Fruit fly (Drosophila melanogaster) whole organism, embryonic: Measurements from ENCODE around the gene Bx.
A peak's percentile ranks its signal among the peaks of the same experiment; 100 is the strongest.

Experiments used
- B-H2 ChIP-seq: fragments of 200-800 bp; sonication (Bioruptor generic); optimal IDR thresholded peaks from 2 replicates; lab custom pipeline; 2018; ENCODE audit warnings: missing biosample characterization, mild to moderate bottlenecking, missing genetic modification characterization
- C15 ChIP-seq: fragments of 200-800 bp; sonication (Bioruptor generic); IDR thresholded peaks from 3 replicates; pipeline ENCODE4 v1.3.6; 2022; ENCODE audit warnings: missing biosample characterization, missing genetic modification characterization
- CG11398 ChIP-seq: fragments of 200-800 bp; sonication (Bioruptor generic); optimal IDR thresholded peaks from 2 replicates; lab custom pipeline; 2016; ENCODE audit warnings: missing biosample characterization, missing genetic modification characterization
- CG12299 ChIP-seq: fragments of 200-800 bp; sonication (Bioruptor generic); optimal IDR thresholded peaks from 2 replicates; lab custom pipeline; 2018; ENCODE audit warnings: missing biosample characterization, mild to moderate bottlenecking, missing genetic modification characterization
- CG14441 ChIP-seq: fragments of 200-800 bp; sonication (Bioruptor generic); IDR thresholded peaks from 2 replicates; pipeline ENCODE4 v1.3.6; 2022; ENCODE audit warnings: missing biosample characterization, missing genetic modification characterization
- CG15269 ChIP-seq: fragments of 200-800 bp; sonication (Bioruptor generic); optimal IDR thresholded peaks from 2 replicates; lab custom pipeline; 2018; ENCODE audit warnings: missing biosample characterization, mild to moderate bottlenecking, missing genetic modification characterization, moderate library complexity
- CG16815 ChIP-seq: fragments of 200-800 bp; sonication (Bioruptor generic); optimal IDR thresholded peaks from 3 replicates; lab custom pipeline; 2017; ENCODE audit warnings: missing biosample characterization, mild to moderate bottlenecking, missing genetic modification characterization
- CG16863 ChIP-seq: fragments of 200-800 bp; sonication (Bioruptor generic); optimal IDR thresholded peaks from 3 replicates; lab custom pipeline; 2016; ENCODE audit warnings: missing biosample characterization, missing genetic modification characterization
- CG18619 ChIP-seq: fragments of 200-800 bp; sonication (Bioruptor generic); optimal IDR thresholded peaks from 3 replicates; lab custom pipeline; 2017; ENCODE audit warnings: missing biosample characterization, mild to moderate bottlenecking, missing genetic modification characterization
- CG2889 ChIP-seq: fragments of 200-800 bp; sonication (Bioruptor generic); IDR thresholded peaks from 3 replicates; pipeline ENCODE4 v1.3.6; 2022; ENCODE audit warnings: missing biosample characterization, missing genetic modification characterization
- CG3407 ChIP-seq: fragments of 200-800 bp; sonication (Bioruptor generic); optimal IDR thresholded peaks from 2 replicates; lab custom pipeline; 2018; ENCODE audit warnings: missing biosample characterization, mild to moderate bottlenecking, missing genetic modification characterization
- CG4424 ChIP-seq: fragments of 200-800 bp; sonication (Bioruptor generic); optimal IDR thresholded peaks from 3 replicates; lab custom pipeline; 2016; ENCODE audit warnings: missing biosample characterization, missing genetic modification characterization
- CG4707 ChIP-seq: fragments of 200-800 bp; sonication (Bioruptor generic); optimal IDR thresholded peaks from 2 replicates; lab custom pipeline; 2018; ENCODE audit warnings: missing biosample characterization, mild to moderate bottlenecking, missing genetic modification characterization, moderate library complexity
- CG6254 ChIP-seq: fragments of 200-800 bp; sonication (Bioruptor generic); optimal IDR thresholded peaks from 3 replicates; lab custom pipeline; 2017; ENCODE audit warnings: mild to moderate bottlenecking, missing biosample characterization, missing genetic modification reagents, missing genetic modification characterization
- CG6272 ChIP-seq: fragments of 200-800 bp; sonication (Bioruptor generic); IDR thresholded peaks from 2 replicates; pipeline ENCODE4 v1.3.6; 2022; ENCODE audit warnings: missing biosample characterization, missing genetic modification characterization
- CG6654 ChIP-seq: fragments of 200-800 bp; sonication (Bioruptor generic); optimal IDR thresholded peaks from 2 replicates; lab custom pipeline; 2017; ENCODE audit warnings: missing biosample characterization, mild to moderate bottlenecking, missing genetic modification characterization
- CG7745 ChIP-seq: fragments of 200-800 bp; sonication (Bioruptor generic); optimal IDR thresholded peaks from 2 replicates; lab custom pipeline; 2018; ENCODE audit warnings: missing biosample characterization, mild to moderate bottlenecking, missing genetic modification characterization, moderate library complexity
- CG7928 ChIP-seq: fragments of 200-800 bp; sonication (Bioruptor generic); optimal IDR thresholded peaks from 2 replicates; lab custom pipeline; 2017; ENCODE audit warnings: missing biosample characterization, mild to moderate bottlenecking, missing genetic modification characterization
- CG8089 ChIP-seq: fragments of 200-800 bp; sonication (Bioruptor generic); optimal IDR thresholded peaks from 3 replicates; lab custom pipeline; 2016; ENCODE audit warnings: missing biosample characterization, missing genetic modification characterization
- Camta ChIP-seq: fragments of 200-800 bp; sonication (Bioruptor generic); optimal IDR thresholded peaks from 2 replicates; lab custom pipeline; 2016; ENCODE audit warnings: missing biosample characterization, missing genetic modification characterization
- E2f2 ChIP-seq: fragments of 200-800 bp; sonication (Bioruptor generic); IDR thresholded peaks from 2 replicates; pipeline ENCODE4 v1.3.6; 2022; ENCODE audit warnings: missing biosample characterization, missing genetic modification characterization
- Ets65A ChIP-seq: fragments of 200-800 bp; sonication (Bioruptor generic); peaks from one replicate; lab custom pipeline; 2016; ENCODE audit warnings: missing biosample characterization, missing genetic modification characterization
- GATAe ChIP-seq: fragments of 200-800 bp; sonication (Bioruptor generic); conservative IDR thresholded peaks from 2 replicates; pipeline ENCODE4 v1.3.6; 2022; ENCODE audit warnings: missing biosample characterization, missing genetic modification characterization
- Gsc ChIP-seq: fragments of 200-800 bp; sonication (Bioruptor generic); IDR thresholded peaks from 2 replicates; pipeline ENCODE4 v1.3.6; 2022; ENCODE audit warnings: missing biosample characterization, missing genetic modification characterization
- HLH4C ChIP-seq: fragments of 200-800 bp; sonication (Bioruptor generic); IDR thresholded peaks from 3 replicates; pipeline ENCODE4 v1.3.6; 2022; ENCODE audit warnings: missing biosample characterization, missing genetic modification characterization; ENCODE audit not compliant: partially characterized antibody
- HLH54F ChIP-seq: fragments of 200-800 bp; sonication (Bioruptor generic); optimal IDR thresholded peaks from 3 replicates; lab custom pipeline; 2016; ENCODE audit warnings: missing biosample characterization, missing genetic modification characterization
- Hey ChIP-seq: fragments of 200-800 bp; sonication (Bioruptor generic); optimal IDR thresholded peaks from 3 replicates; lab custom pipeline; 2018; ENCODE audit warnings: missing biosample characterization, mild to moderate bottlenecking, missing genetic modification characterization
- Kr ChIP-seq: fragments of 200-800 bp; sonication (Bioruptor generic); optimal IDR thresholded peaks from 2 replicates; lab custom pipeline; 2017; ENCODE audit warnings: missing biosample characterization, mild to moderate bottlenecking, missing genetic modification characterization
- Myb ChIP-seq: fragments of 200-800 bp; sonication (Bioruptor generic); optimal IDR thresholded peaks from 2 replicates; lab custom pipeline; 2016; ENCODE audit warnings: missing biosample characterization, missing genetic modification characterization
- NC2α ChIP-seq: fragments of 200-800 bp; sonication (Bioruptor generic); optimal IDR thresholded peaks from 2 replicates; lab custom pipeline; 2016; ENCODE audit warnings: missing biosample characterization, missing genetic modification characterization
- Ssrp ChIP-seq: fragments of 200-800 bp; sonication (Bioruptor generic); optimal IDR thresholded peaks from 2 replicates; lab custom pipeline; 2018; ENCODE audit warnings: missing biosample characterization, mild to moderate bottlenecking, missing genetic modification characterization, moderate library complexity
- aop ChIP-seq: fragments of 200-800 bp; sonication (Bioruptor generic); IDR thresholded peaks from 2 replicates; pipeline ENCODE4 v1.3.6; 2022; ENCODE audit warnings: missing biosample characterization, missing genetic modification characterization
- ara ChIP-seq: fragments of 200-800 bp; sonication (Bioruptor generic); IDR thresholded peaks from 2 replicates; pipeline ENCODE4 v1.3.6; 2022; ENCODE audit warnings: missing biosample characterization, missing genetic modification characterization
- caup ChIP-seq: fragments of 200-800 bp; sonication (Bioruptor generic); optimal IDR thresholded peaks from 3 replicates; lab custom pipeline; 2017; ENCODE audit warnings: missing biosample characterization, mild to moderate bottlenecking, missing genetic modification characterization, moderate library complexity; ENCODE audit not compliant: severe bottlenecking
- chinmo ChIP-seq: fragments of 200-800 bp; sonication (Bioruptor generic); IDR thresholded peaks from 4 replicates; pipeline ENCODE4 v1.3.6; 2022; ENCODE audit warnings: missing biosample characterization, missing genetic modification characterization; ENCODE audit not compliant: partially characterized antibody
- chm ChIP-seq: fragments of 200-800 bp; sonication (Bioruptor generic); IDR thresholded peaks from 2 replicates; pipeline ENCODE4 v1.3.6; 2022; ENCODE audit warnings: missing biosample characterization, missing genetic modification characterization
- dan ChIP-seq: fragments of 200-800 bp; sonication (Bioruptor generic); IDR thresholded peaks from 2 replicates; pipeline ENCODE4 v1.3.6; 2022; ENCODE audit warnings: missing biosample characterization, missing genetic modification characterization
- dysf ChIP-seq: fragments of 200-800 bp; sonication (Bioruptor generic); IDR thresholded peaks from 3 replicates; pipeline ENCODE4 v1.3.6; 2022; ENCODE audit warnings: missing biosample characterization, missing genetic modification characterization
- eyg ChIP-seq: fragments of 200-800 bp; sonication (Bioruptor generic); optimal IDR thresholded peaks from 3 replicates; lab custom pipeline; 2016; ENCODE audit warnings: missing biosample characterization, missing genetic modification characterization
- fd96Cb ChIP-seq: fragments of 200-800 bp; sonication (Bioruptor generic); optimal IDR thresholded peaks from 2 replicates; lab custom pipeline; 2018; ENCODE audit warnings: missing biosample characterization, mild to moderate bottlenecking, missing genetic modification characterization, moderate library complexity
- ftz-f1 ChIP-seq: fragments of 200-800 bp; sonication (Bioruptor generic); optimal IDR thresholded peaks from 2 replicates; lab custom pipeline; 2016; ENCODE audit warnings: missing biosample characterization, missing genetic modification characterization
- h ChIP-seq: fragments of >200 bp; optimal IDR thresholded peaks from 2 replicates; lab custom pipeline; 2017
- jing ChIP-seq: fragments of 200-800 bp; sonication (Bioruptor generic); optimal IDR thresholded peaks from 2 replicates; lab custom pipeline; 2018; ENCODE audit warnings: missing biosample characterization, mild to moderate bottlenecking, missing genetic modification characterization
- ken ChIP-seq: fragments of 200-800 bp; sonication (Bioruptor generic); IDR thresholded peaks from 3 replicates; pipeline ENCODE4 v1.3.6; 2022; ENCODE audit warnings: missing biosample characterization, missing genetic modification characterization
- org-1 ChIP-seq: fragments of 200-800 bp; sonication (Bioruptor generic); optimal IDR thresholded peaks from 2 replicates; lab custom pipeline; 2017; ENCODE audit warnings: missing biosample characterization, missing genetic modification characterization
- pros ChIP-seq: fragments of 200-800 bp; sonication (Bioruptor generic); optimal IDR thresholded peaks from 3 replicates; lab custom pipeline; 2019; ENCODE audit warnings: missing biosample characterization, mild to moderate bottlenecking, missing genetic modification characterization, moderate library complexity
- pzg ChIP-seq: fragments of 200-800 bp; sonication (Bioruptor generic); optimal IDR thresholded peaks from 3 replicates; lab custom pipeline; 2018; ENCODE audit warnings: missing biosample characterization, mild to moderate bottlenecking, missing genetic modification characterization, moderate library complexity
- slbo ChIP-seq: fragments of 200-800 bp; sonication (Bioruptor generic); IDR thresholded peaks from 2 replicates; pipeline ENCODE4 v1.3.6; 2022; ENCODE audit warnings: missing biosample characterization, missing genetic modification characterization
- sr ChIP-seq: fragments of 200-800 bp; sonication (Bioruptor generic); IDR thresholded peaks from 3 replicates; pipeline ENCODE4 v1.3.6; 2022; ENCODE audit warnings: missing biosample characterization, missing genetic modification characterization
- tgo ChIP-seq: fragments of 200-800 bp; sonication (Bioruptor generic); IDR thresholded peaks from 3 replicates; pipeline ENCODE4 v1.3.6; 2022; ENCODE audit warnings: missing biosample characterization, missing genetic modification characterization
- unpg ChIP-seq: fragments of 200-800 bp; sonication (Bioruptor generic); optimal IDR thresholded peaks from 3 replicates; lab custom pipeline; 2018; ENCODE audit warnings: missing biosample characterization, mild to moderate bottlenecking, missing genetic modification characterization, moderate library complexity
- vnd ChIP-seq: fragments of 200-800 bp; sonication (Bioruptor generic); IDR thresholded peaks from 3 replicates; pipeline ENCODE4 v1.3.6; 2022; ENCODE audit warnings: missing biosample characterization, missing genetic modification characterization; ENCODE audit not compliant: partially characterized antibody

Gene Bx

DNA sequence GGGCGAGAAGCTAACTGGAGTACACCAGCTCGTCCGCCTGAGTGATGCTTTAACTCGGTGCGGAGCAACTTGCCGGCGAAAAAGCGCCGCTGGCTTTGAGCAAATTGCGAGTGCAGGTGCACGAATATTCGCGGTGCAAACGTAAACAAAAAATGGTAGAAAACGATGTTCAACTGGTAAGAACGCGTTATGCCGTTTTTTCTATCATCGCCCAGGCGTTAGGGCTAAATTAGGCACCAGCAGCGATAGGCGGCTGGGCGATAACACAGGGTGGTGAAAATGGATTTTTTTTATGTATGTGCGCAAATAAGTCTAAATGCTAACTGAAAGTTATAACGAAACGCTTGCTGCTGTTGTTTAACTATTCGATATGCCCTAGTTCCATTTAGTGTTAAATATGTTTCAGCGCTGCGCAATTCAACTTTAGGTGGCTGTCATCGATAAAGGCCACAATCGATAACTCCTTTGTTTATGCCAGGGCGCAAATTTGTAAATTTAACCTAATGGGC, 15.5 kb upstream of the Bx start, which contains the start of the genes Pgant7 and Xrcc2 (continued):
- TF ChIP-seq pzg (GFP tag; lab: Kevin White, UChicago), result peak; percentile 65
- TF ChIP-seq Myb (GFP tag; lab: Kevin White, UChicago), result peak; percentile 7
- no peak for TF ChIP-seq CG16863 (GFP tag; lab: Kevin White, UChicago)
- TF ChIP-seq CG8089, result no peak
- TF ChIP-seq NC2α (GFP tag; lab: Kevin White, UChicago), result no peak
- no peak for TF ChIP-seq pros
- no peak for TF ChIP-seq Hey (tag; lab: Kevin White, UChicago)
- no peak for TF ChIP-seq jing
- TF ChIP-seq chinmo (GFP tag; lab: Robert Waterston, UW), result 0 out of 4 replicates have a peak, but pooled peaks have one; percentile 62
- no peak for TF ChIP-seq Gsc
- TF ChIP-seq org-1 (GFP tag; lab: Kevin White, UChicago), result no peak
- TF ChIP-seq fd96Cb (tag; lab: Kevin White, UChicago), result no peak
- no peak for TF ChIP-seq chm (GFP tag; lab: Robert Waterston, UW)
- no peak for TF ChIP-seq slbo
- TF ChIP-seq CG4424, result no peak
- TF ChIP-seq dan, result no peak
- no peak for TF ChIP-seq ftz-f1
- TF ChIP-seq CG6654, result no peak
- TF ChIP-seq B-H2 (GFP tag; lab: Kevin White, UChicago), result no peak
- no peak for TF ChIP-seq CG12299
- peak; percentile 76 for TF ChIP-seq vnd
- no peak for TF ChIP-seq CG7928 (GFP tag; lab: Kevin White, UChicago)
- TF ChIP-seq eyg, result no peak
- no peak for TF ChIP-seq sr
- no peak for TF ChIP-seq CG4707 (GFP tag; lab: Kevin White, UChicago)
- TF ChIP-seq tgo (GFP tag; lab: Robert Waterston, UW), result no peak
- TF ChIP-seq dysf (GFP tag; lab: Robert Waterston, UW), result no peak
- TF ChIP-seq caup, result no peak
- TF ChIP-seq CG16815, result no peak
- TF ChIP-seq Ets65A (GFP tag; lab: Kevin White, UChicago), result no peak
- TF ChIP-seq Camta (GFP tag; lab: Kevin White, UChicago), result no peak
- TF ChIP-seq ken (GFP tag; lab: Robert Waterston, UW), result no peak
- no peak for TF ChIP-seq CG14441 (GFP tag; lab: Robert Waterston, UW)
- no peak for TF ChIP-seq CG6254 (GFP tag; lab: Kevin White, UChicago)
- TF ChIP-seq aop (GFP tag; lab: Robert Waterston, UW), result no peak
- TF ChIP-seq HLH54F, result no peak
- peak; percentile 85 for TF ChIP-seq E2f2 (GFP tag; lab: Robert Waterston, UW)
- no peak for TF ChIP-seq CG3407 (GFP tag; lab: Kevin White, UChicago)
- no peak for TF ChIP-seq ara (GFP tag; lab: Robert Waterston, UW)
- no peak for TF ChIP-seq CG6272 (GFP tag; lab: Robert Waterston, UW)
- no peak for TF ChIP-seq unpg
- no peak for TF ChIP-seq C15 (GFP tag; lab: Robert Waterston, UW)
- TF ChIP-seq CG15269 (tag; lab: Kevin White, UChicago), result no peak
- no peak for TF ChIP-seq CG18619 (GFP tag; lab: Kevin White, UChicago)
- TF ChIP-seq GATAe (GFP tag; lab: Robert Waterston, UW), result no peak
- no peak for TF ChIP-seq h (lab: Kevin White, UChicago)
- TF ChIP-seq Ssrp (tag; lab: Kevin White, UChicago), result no peak
- no peak for TF ChIP-seq CG11398 (GFP tag; lab: Kevin White, UChicago)
- no peak for TF ChIP-seq CG7745 (tag; lab: Kevin White, UChicago)
- no peak for TF ChIP-seq Kr (GFP tag; lab: Kevin White, UChicago)
- TF ChIP-seq HLH4C (GFP tag; lab: Robert Waterston, UW), result peak; percentile 85
- no peak for TF ChIP-seq CG2889
